Fruit fly (Drosophila melanogaster) whole organism, embryonic: Measurements from ENCODE around the gene Rab3-GEF.

ENCODE experiments used
- Atf-2 ChIP-seq: fragments of 200-800 bp; sonication (Bioruptor generic); optimal IDR thresholded peaks from 2 replicates; lab custom pipeline; 2016; ENCODE audit warnings: missing biosample characterization, missing genetic modification characterization
- Bdp1 ChIP-seq: fragments of 200-800 bp; sonication (Bioruptor generic); optimal IDR thresholded peaks from 3 replicates; lab custom pipeline; 2016; ENCODE audit warnings: missing biosample characterization, missing genetic modification characterization
- CG11560 ChIP-seq: fragments of 200-800 bp; sonication (Bioruptor generic); IDR thresholded peaks from 3 replicates; pipeline ENCODE4 v1.3.6; 2022; ENCODE audit warnings: missing biosample characterization, missing genetic modification characterization
- CG13296 ChIP-seq: fragments of 200-800 bp; sonication (Bioruptor generic); optimal IDR thresholded peaks from 3 replicates; lab custom pipeline; 2018; ENCODE audit warnings: missing biosample characterization, mild to moderate bottlenecking, missing genetic modification characterization
- CG14965 ChIP-seq: fragments of 200-800 bp; sonication (Bioruptor generic); optimal IDR thresholded peaks from 2 replicates; lab custom pipeline; 2016; ENCODE audit warnings: missing biosample characterization, missing genetic modification characterization, borderline replicate concordance
- CG15696 ChIP-seq: fragments of 200-800 bp; sonication (Bioruptor generic); optimal IDR thresholded peaks from 2 replicates; lab custom pipeline; 2019; ENCODE audit warnings: missing biosample characterization, mild to moderate bottlenecking, missing genetic modification characterization, moderate library complexity
- CG1602 ChIP-seq: fragments of 200-800 bp; sonication (Bioruptor generic); optimal IDR thresholded peaks from 3 replicates; lab custom pipeline; 2016; ENCODE audit warnings: missing biosample characterization, missing genetic modification characterization
- CG17359 ChIP-seq: fragments of 200-800 bp; sonication (Bioruptor generic); optimal IDR thresholded peaks from 3 replicates; lab custom pipeline; 2018; ENCODE audit warnings: missing biosample characterization, mild to moderate bottlenecking, missing genetic modification characterization, moderate library complexity
- CG1792 ChIP-seq: fragments of 200-800 bp; sonication (Bioruptor generic); optimal IDR thresholded peaks from 2 replicates; lab custom pipeline; 2016; ENCODE audit warnings: missing biosample characterization, missing genetic modification characterization
- CG18011 ChIP-seq: fragments of 200-800 bp; sonication (Bioruptor generic); optimal IDR thresholded peaks from 2 replicates; lab custom pipeline; 2017; ENCODE audit warnings: missing biosample characterization, missing genetic modification characterization, mild to moderate bottlenecking, moderate library complexity, missing genotype
- CG18476 ChIP-seq: fragments of 200-800 bp; sonication (Bioruptor generic); optimal IDR thresholded peaks from 2 replicates; lab custom pipeline; 2016; ENCODE audit warnings: missing biosample characterization, mild to moderate bottlenecking, missing genetic modification characterization
- CG2129 ChIP-seq: fragments of 200-800 bp; sonication (Bioruptor generic); IDR thresholded peaks from 2 replicates; pipeline ENCODE4 v1.3.6; 2022; ENCODE audit warnings: missing biosample characterization, missing genetic modification characterization; ENCODE audit not compliant: partially characterized antibody
- CG2199 ChIP-seq: fragments of 200-800 bp; sonication (Bioruptor generic); IDR thresholded peaks from 3 replicates; pipeline ENCODE4 v1.3.6; 2022; ENCODE audit warnings: missing biosample characterization, missing genetic modification characterization
- CG31224 ChIP-seq: fragments of 200-800 bp; sonication (Bioruptor generic); IDR thresholded peaks from 2 replicates; pipeline ENCODE4 v1.3.6; 2022; ENCODE audit warnings: missing biosample characterization, missing genetic modification characterization
- CG32532 ChIP-seq: fragments of 200-800 bp; sonication (Bioruptor generic); IDR thresholded peaks from 2 replicates; pipeline ENCODE4 v1.3.6; 2022; ENCODE audit warnings: missing biosample characterization, missing genetic modification characterization
- CG34422 ChIP-seq: fragments of 200-800 bp; sonication (Bioruptor generic); IDR thresholded peaks from 3 replicates; pipeline ENCODE4 v1.3.6; 2022; ENCODE audit warnings: missing biosample characterization, missing genetic modification characterization
- CG3838 ChIP-seq: fragments of 200-800 bp; sonication (Bioruptor generic); optimal IDR thresholded peaks from 3 replicates; lab custom pipeline; 2016; ENCODE audit warnings: missing biosample characterization, missing genetic modification characterization
- CG6254 ChIP-seq: fragments of 200-800 bp; sonication (Bioruptor generic); optimal IDR thresholded peaks from 3 replicates; lab custom pipeline; 2017; ENCODE audit warnings: mild to moderate bottlenecking, missing biosample characterization, missing genetic modification reagents, missing genetic modification characterization
- CG6683 ChIP-seq: fragments of 200-800 bp; sonication (Bioruptor generic); optimal IDR thresholded peaks from 2 replicates; lab custom pipeline; 2017; ENCODE audit warnings: missing biosample characterization, mild to moderate bottlenecking, missing genetic modification characterization, missing genetic modification reagents
- Chrac-16 ChIP-seq: fragments of 200-800 bp; sonication (Bioruptor generic); optimal IDR thresholded peaks from 3 replicates; lab custom pipeline; 2016; ENCODE audit warnings: missing biosample characterization, missing genetic modification characterization
- CoRest ChIP-seq: fragments of 200-800 bp; sonication (Bioruptor generic); optimal IDR thresholded peaks from 3 replicates; lab custom pipeline; 2018; ENCODE audit warnings: missing biosample characterization, mild to moderate bottlenecking, missing genetic modification characterization, moderate library complexity
- CrebB ChIP-seq: fragments of 200-800 bp; sonication (Bioruptor generic); optimal IDR thresholded peaks from 3 replicates; lab custom pipeline; 2018; ENCODE audit warnings: missing biosample characterization, mild to moderate bottlenecking, missing genetic modification characterization
- Dfd ChIP-seq, 2 experiments: fragments of >200 bp; optimal IDR thresholded peaks; 2 replicates each; lab custom pipeline; 2017; ENCODE audit warnings: missing biosample characterization in 2 of 2, missing genetic modification characterization in 2 of 2
- Gug ChIP-seq: fragments of 200-800 bp; sonication (Bioruptor generic); IDR thresholded peaks from 4 replicates; pipeline ENCODE4 v1.3.6; 2022; ENCODE audit warnings: missing biosample characterization, missing genetic modification characterization
- HLH54F ChIP-seq: fragments of 200-800 bp; sonication (Bioruptor generic); optimal IDR thresholded peaks from 3 replicates; lab custom pipeline; 2016; ENCODE audit warnings: missing biosample characterization, missing genetic modification characterization
- Hand ChIP-seq: fragments of 200-800 bp; sonication (Bioruptor generic); optimal IDR thresholded peaks from 2 replicates; lab custom pipeline; 2017; ENCODE audit warnings: mild to moderate bottlenecking, missing biosample characterization, missing genetic modification reagents, missing genetic modification characterization
- Hr78 ChIP-seq, 2 experiments: fragments of 200-800 bp in 1 of 2; fragments of >200 bp in 1 of 2; sonication (Bioruptor generic) in 1 of 2; optimal IDR thresholded peaks; 2 replicates each; lab custom pipeline; 2017 to 2019; ENCODE audit warnings: missing biosample characterization in 2 of 2, missing genetic modification characterization in 2 of 2, mild to moderate bottlenecking in 1 of 2, moderate library complexity in 1 of 2
- MBD-R2 ChIP-seq: fragments of 200-800 bp; sonication (Bioruptor generic); IDR thresholded peaks from 2 replicates; pipeline ENCODE4 v1.3.6; 2022; ENCODE audit warnings: missing biosample characterization, missing genetic modification characterization
- Med ChIP-seq: fragments of 200-800 bp; sonication (Bioruptor generic); peaks from one replicate; lab custom pipeline; 2016; ENCODE audit warnings: missing biosample characterization, missing genetic modification characterization, mild to moderate bottlenecking, inconsistent platforms, moderate library complexity
- Oaz ChIP-seq: fragments of 200-800 bp; sonication (Bioruptor generic); IDR thresholded peaks from 2 replicates; pipeline ENCODE4 v1.3.6; 2022; ENCODE audit warnings: missing biosample characterization, missing genetic modification characterization
- YL-1 ChIP-seq: fragments of 200-800 bp; sonication (Bioruptor generic); optimal IDR thresholded peaks from 3 replicates; lab custom pipeline; 2017; ENCODE audit warnings: missing biosample characterization, mild to moderate bottlenecking, missing genetic modification characterization
- bcd ChIP-seq: fragments of 200-800 bp; sonication (Bioruptor generic); optimal IDR thresholded peaks from 2 replicates; lab custom pipeline; 2017; ENCODE audit warnings: missing biosample characterization, mild to moderate bottlenecking, missing genetic modification characterization
- cato ChIP-seq: fragments of 200-800 bp; sonication (Bioruptor generic); optimal IDR thresholded peaks from 2 replicates; lab custom pipeline; 2016; ENCODE audit warnings: missing biosample characterization, missing genetic modification characterization, borderline replicate concordance
- en ChIP-seq: fragments of 200-800 bp; sonication (Bioruptor generic); optimal IDR thresholded peaks from 2 replicates; lab custom pipeline; 2016; ENCODE audit warnings: missing biosample characterization, missing genetic modification characterization
- eyg ChIP-seq: fragments of 200-800 bp; sonication (Bioruptor generic); optimal IDR thresholded peaks from 3 replicates; lab custom pipeline; 2016; ENCODE audit warnings: missing biosample characterization, missing genetic modification characterization
- fd64A ChIP-seq: fragments of 200-800 bp; sonication (Bioruptor generic); optimal IDR thresholded peaks from 3 replicates; lab custom pipeline; 2018; ENCODE audit warnings: missing biosample characterization, mild to moderate bottlenecking, missing genetic modification characterization
- gsb-n ChIP-seq: fragments of 200-800 bp; sonication (Bioruptor generic); optimal IDR thresholded peaks from 3 replicates; lab custom pipeline; 2018; ENCODE audit warnings: missing biosample characterization, mild to moderate bottlenecking, missing genetic modification characterization
- ind ChIP-seq: fragments of 200-800 bp; sonication (Bioruptor generic); optimal IDR thresholded peaks from 3 replicates; lab custom pipeline; 2016; ENCODE audit warnings: missing biosample characterization, missing genetic modification characterization
- insv ChIP-seq, 2 experiments: fragments of 200-800 bp; sonication (Bioruptor generic); optimal IDR thresholded peaks; 3 replicates each; lab custom pipeline; 2016 to 2018; ENCODE audit warnings: missing biosample characterization in 2 of 2, missing genetic modification characterization in 2 of 2
- kay ChIP-seq: fragments of 200-800 bp; sonication (Bioruptor generic); optimal IDR thresholded peaks from 2 replicates; lab custom pipeline; 2016; ENCODE audit warnings: missing biosample characterization, missing genetic modification characterization
- ken ChIP-seq: fragments of 200-800 bp; sonication (Bioruptor generic); IDR thresholded peaks from 3 replicates; pipeline ENCODE4 v1.3.6; 2022; ENCODE audit warnings: missing biosample characterization, missing genetic modification characterization
- lbe ChIP-seq: fragments of 200-800 bp; sonication (Bioruptor generic); optimal IDR thresholded peaks from 2 replicates; lab custom pipeline; 2016; ENCODE audit warnings: missing biosample characterization, mild to moderate bottlenecking, missing genetic modification characterization
- nau ChIP-seq: fragments of 200-800 bp; sonication (Bioruptor generic); optimal IDR thresholded peaks from 3 replicates; lab custom pipeline; 2017; ENCODE audit warnings: missing biosample characterization, mild to moderate bottlenecking, missing genetic modification characterization, missing genetic modification reagents
- salm ChIP-seq: fragments of 200-800 bp; sonication (Bioruptor generic); optimal IDR thresholded peaks from 2 replicates; lab custom pipeline; 2018; ENCODE audit warnings: missing biosample characterization, mild to moderate bottlenecking, missing genetic modification characterization
- scrt ChIP-seq: fragments of 200-800 bp; sonication (Bioruptor generic); optimal IDR thresholded peaks from 2 replicates; lab custom pipeline; 2018; ENCODE audit warnings: missing biosample characterization, mild to moderate bottlenecking, missing genetic modification characterization, moderate library complexity
- seq ChIP-seq: fragments of 200-800 bp; sonication (Bioruptor generic); IDR thresholded peaks from 2 replicates; pipeline ENCODE4 v1.3.6; 2022; ENCODE audit warnings: missing biosample characterization, missing genetic modification characterization
- tna ChIP-seq: fragments of 200-800 bp; sonication (Bioruptor generic); IDR thresholded peaks from 2 replicates; pipeline ENCODE4 v1.3.6; 2022; ENCODE audit warnings: missing biosample characterization, missing genetic modification characterization; ENCODE audit not compliant: partially characterized antibody
- tx ChIP-seq: fragments of 200-800 bp; sonication (Bioruptor generic); optimal IDR thresholded peaks from 2 replicates; lab custom pipeline; 2016; ENCODE audit warnings: missing biosample characterization, missing genetic modification characterization
- unc-4 ChIP-seq: fragments of 200-800 bp; sonication (Bioruptor generic); IDR thresholded peaks from 2 replicates; pipeline ENCODE4 v1.3.6; 2022; ENCODE audit warnings: missing biosample characterization, missing genetic modification characterization; ENCODE audit not compliant: partially characterized antibody
- zen ChIP-seq: fragments of 200-800 bp; sonication (Bioruptor generic); optimal IDR thresholded peaks from 3 replicates; lab custom pipeline; 2018; ENCODE audit warnings: missing biosample characterization, mild to moderate bottlenecking, missing genetic modification characterization, moderate library complexity
- zen2 ChIP-seq: fragments of 200-800 bp; sonication (Bioruptor generic); IDR thresholded peaks from 3 replicates; pipeline ENCODE4 v1.3.6; 2022; ENCODE audit warnings: missing biosample characterization, missing genetic modification characterization; ENCODE audit not compliant: partially characterized antibody

Gene Rab3-GEF

dm6 chrX:15120116-15120515 lies 30.6 kb downstream of the Rab3-GEF start (continued):
- no peak for TF ChIP-seq tx (GFP tag; lab: Kevin White, UChicago)
- TF ChIP-seq seq (GFP tag; lab: Robert Waterston, UW): no peak
- TF ChIP-seq CG6683 (GFP tag; lab: Kevin White, UChicago): no peak
- no peak for TF ChIP-seq CG11560 (tag; lab: Robert Waterston, UW)
- TF ChIP-seq CoRest (tag; lab: Kevin White, UChicago): peak; percentile 59
- peak; percentile 33 for TF ChIP-seq CG13296
- TF ChIP-seq bcd (GFP tag; lab: Kevin White, UChicago): peak; percentile 28
- no peak for TF ChIP-seq nau (GFP tag; lab: Kevin White, UChicago)
- no peak for TF ChIP-seq cato
- TF ChIP-seq Oaz (GFP tag; lab: Robert Waterston, UW): 0 out of 2 replicates have a peak, but pooled peaks have one; percentile 14
- peak; percentile 34 for TF ChIP-seq HLH54F (GFP tag; lab: Kevin White, UChicago)
- TF ChIP-seq Dfd (GFP tag; optimal IDR thresholded peaks at IDR 0.05; lab: Kevin White, UChicago): no peak
- TF ChIP-seq gsb-n (tag; lab: Kevin White, UChicago): no peak
- TF ChIP-seq Hr78 (GFP tag; optimal IDR thresholded peaks at IDR 0.05; lab: Kevin White, UChicago): no peak
- no peak for TF ChIP-seq CG17359 (tag; lab: Kevin White, UChicago)
- TF ChIP-seq salm (tag; lab: Kevin White, UChicago): no peak
- TF ChIP-seq CG14965: no peak
- TF ChIP-seq unc-4 (GFP tag; lab: Robert Waterston, UW): no peak
- TF ChIP-seq CG15696 (tag; lab: Kevin White, UChicago): no peak
- TF ChIP-seq tna (GFP tag; lab: Robert Waterston, UW): no peak
- TF ChIP-seq zen (tag; lab: Kevin White, UChicago): no peak
- TF ChIP-seq Chrac-16 (GFP tag; lab: Kevin White, UChicago): no peak
- TF ChIP-seq ind: peak; percentile 33
- TF ChIP-seq CG1602 (GFP tag; lab: Kevin White, UChicago): no peak
- no peak for TF ChIP-seq Atf-2 (GFP tag; lab: Kevin White, UChicago)
- no peak for TF ChIP-seq YL-1 (GFP tag; lab: Kevin White, UChicago)
- TF ChIP-seq CG31224 (GFP tag; lab: Robert Waterston, UW): peak; percentile 54
- no peak for TF ChIP-seq kay (GFP tag; lab: Kevin White, UChicago)
- no peak for TF ChIP-seq Bdp1 (GFP tag; lab: Kevin White, UChicago)
- no peak for TF ChIP-seq CG3838 (GFP tag; lab: Kevin White, UChicago)
- no peak for TF ChIP-seq lbe (GFP tag; lab: Kevin White, UChicago)
- no peak for TF ChIP-seq eyg (GFP tag; lab: Kevin White, UChicago)
- no peak for TF ChIP-seq CG18011 (GFP tag; lab: Kevin White, UChicago)
- no peak for TF ChIP-seq zen2 (GFP tag; lab: Robert Waterston, UW)
- TF ChIP-seq CG2199 (GFP tag; lab: Robert Waterston, UW): no peak
- TF ChIP-seq Med (GFP tag; lab: Kevin White, UChicago): peak; percentile 92
- no peak for TF ChIP-seq insv (GFP tag; optimal IDR thresholded peaks at IDR 0.05; lab: Kevin White, UChicago)
- TF ChIP-seq Hand (GFP tag; lab: Kevin White, UChicago): peak; percentile 22
- peak; percentile 20; the same call in 1 of the 2 replicates for TF ChIP-seq MBD-R2 (GFP tag; lab: Robert Waterston, UW)
- TF ChIP-seq CG2129 (GFP tag; lab: Robert Waterston, UW): no peak
- no peak for TF ChIP-seq CG18476
- TF ChIP-seq CrebB (tag; lab: Kevin White, UChicago): peak; percentile 6
- peak; percentile 75 for TF ChIP-seq CG32532 (GFP tag; lab: Robert Waterston, UW)
- TF ChIP-seq scrt: peak; percentile 11
- TF ChIP-seq CG34422 (GFP tag; lab: Robert Waterston, UW): no peak
- no peak for TF ChIP-seq CG6254 (GFP tag; lab: Kevin White, UChicago)
- TF ChIP-seq Gug (GFP tag; lab: Robert Waterston, UW): peak; percentile 17; the same call in 1 of the 4 replicates
- TF ChIP-seq ken: no peak
- TF ChIP-seq en (GFP tag; lab: Kevin White, UChicago): no peak
- no peak for TF ChIP-seq fd64A (GFP tag; lab: Kevin White, UChicago)
- TF ChIP-seq CG1792: no peak
